Worm (Caenorhabditis elegans): ENCODE results near the gene idpa-3.

DNA sequence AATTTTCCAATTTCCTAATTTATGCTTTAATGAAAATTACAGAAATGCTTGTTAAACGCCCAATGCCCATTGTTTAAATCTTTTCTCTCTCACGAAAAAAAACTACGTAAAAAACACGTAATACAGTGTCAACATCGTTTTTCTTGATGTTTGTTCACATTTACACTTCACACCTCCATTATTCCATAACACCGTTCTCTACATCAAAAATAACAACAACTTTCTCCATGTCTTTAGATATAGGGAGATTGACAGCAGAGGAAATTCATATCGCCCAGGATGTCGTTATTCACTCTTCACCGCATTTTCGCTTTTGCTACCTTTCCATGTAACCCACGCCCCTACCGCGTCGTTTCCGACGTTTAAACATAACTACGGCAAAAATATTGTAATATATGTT lies 21.8 kb downstream of the idpa-3 start, which contains the start of gene efhc-1:
- no peak for TF ChIP-seq nhr-237 (tag; optimal IDR thresholded peaks at IDR 0.05)
- TF ChIP-seq fkh-10 (GFP tag; optimal IDR thresholded peaks at IDR 0.05), result no peak
- no peak for TF ChIP-seq fos-1 (tag; optimal IDR thresholded peaks at IDR 0.05)
- TF ChIP-seq nhr-12 (tag; optimal IDR thresholded peaks at IDR 0.05), result no peak
- no peak for TF ChIP-seq mdl-1 (tag; optimal IDR thresholded peaks at IDR 0.05)
- TF ChIP-seq nhr-28 (tag; optimal IDR thresholded peaks at IDR 0.05), result no peak
- TF ChIP-seq pha-4 (tag; optimal IDR thresholded peaks at IDR 0.05), result no peak
- no peak for TF ChIP-seq skn-1 (tag; optimal IDR thresholded peaks at IDR 0.05)
- TF ChIP-seq nfya-1 (tag; optimal IDR thresholded peaks at IDR 0.05; ENCODE audit: insufficient read depth), result no peak
- TF ChIP-seq unc-62 (GFP tag; optimal IDR thresholded peaks at IDR 0.05), result no peak
- TF ChIP-seq elt-1 (tag; optimal IDR thresholded peaks at IDR 0.05), result no peak
